Fruit fly (Drosophila melanogaster): Measurements from ENCODE around the gene wwk.

wwk gene

dm6 chr2L:15113234-15113916, 38.8 kb downstream of the wwk start, which contains the start of gene stc:
stc (plus strand) TSS chr2L:15113480.
- peak; percentile 20 for TF ChIP-seq Met (GFP tag; optimal IDR thresholded peaks at IDR 0.05)
- TF ChIP-seq Sox102F (GFP tag; optimal IDR thresholded peaks at IDR 0.05) = peak; percentile 23
- TF ChIP-seq CG7368 (GFP tag; optimal IDR thresholded peaks at IDR 0.05) = no peak
- peak; percentile 26 for TF ChIP-seq cyc (GFP tag; optimal IDR thresholded peaks at IDR 0.05)
- TF ChIP-seq Blimp-1 (GFP tag; optimal IDR thresholded peaks at IDR 0.05) = peak; percentile 60
- no peak for TF ChIP-seq esn (GFP tag; optimal IDR thresholded peaks at IDR 0.05)
- TF ChIP-seq lz (GFP tag; optimal IDR thresholded peaks at IDR 0.05) = peak; percentile 12
- TF ChIP-seq CG6163 (GFP tag; IDR thresholded peaks at IDR 0.05) = no peak
- TF ChIP-seq fkh (GFP tag; optimal IDR thresholded peaks at IDR 0.05) = no peak
- peak; percentile 13 for TF ChIP-seq Hr4 (GFP tag; optimal IDR thresholded peaks at IDR 0.05)
- TF ChIP-seq CG3032 (tag; optimal IDR thresholded peaks at IDR 0.05) = no peak
- TF ChIP-seq topi (GFP tag; optimal IDR thresholded peaks at IDR 0.05) = peak; percentile 8
- TF ChIP-seq svp (GFP tag) = peak; percentile 26
- peak; percentile 21 for TF ChIP-seq Ets21C (GFP tag; optimal IDR thresholded peaks at IDR 0.05)
- TF ChIP-seq CG6792 (GFP tag; optimal IDR thresholded peaks at IDR 0.05) = no peak
- peak; percentile 51 for TF ChIP-seq Hr39 (GFP tag; optimal IDR thresholded peaks at IDR 0.05)
- TF ChIP-seq Ets96B (tag; optimal IDR thresholded peaks at IDR 0.05) = no peak
- TF ChIP-seq achi (GFP tag; optimal IDR thresholded peaks at IDR 0.05) = no peak
- no peak for TF ChIP-seq CG8632 (GFP tag; optimal IDR thresholded peaks at IDR 0.05)
- TF ChIP-seq CG31627 (GFP tag; optimal IDR thresholded peaks at IDR 0.05) = peak; percentile 18
- TF ChIP-seq pdm3 (GFP tag; optimal IDR thresholded peaks at IDR 0.05) = peak; percentile 36
- peak; percentile 6 for TF ChIP-seq Smox (GFP tag; optimal IDR thresholded peaks at IDR 0.05)
- TF ChIP-seq Sox15 (GFP tag; optimal IDR thresholded peaks at IDR 0.05) = no peak
- peak; percentile 5 for TF ChIP-seq CG3919 (GFP tag; optimal IDR thresholded peaks at IDR 0.05)
- TF ChIP-seq CG6276 (GFP tag; optimal IDR thresholded peaks at IDR 0.05) = no peak
- no peak for TF ChIP-seq CG1621 (tag; optimal IDR thresholded peaks at IDR 0.05)
- peak; percentile 30 for TF ChIP-seq Eip75B (GFP tag; optimal IDR thresholded peaks at IDR 0.05)
- TF ChIP-seq CG34406 (GFP tag; optimal IDR thresholded peaks at IDR 0.05) = no peak
- TF ChIP-seq fd85E (GFP tag; optimal IDR thresholded peaks at IDR 0.05) = no peak
- TF ChIP-seq CG6854 (GFP tag; optimal IDR thresholded peaks at IDR 0.05) = no peak
- no peak for TF ChIP-seq CG6808 (GFP tag; optimal IDR thresholded peaks at IDR 0.05)
- TF ChIP-seq Eip78C (GFP tag) = peak; percentile 80
- peak; percentile 82 for TF ChIP-seq dsx (GFP tag; optimal IDR thresholded peaks at IDR 0.05; ENCODE audit: poor library complexity, severe bottlenecking)
- TF ChIP-seq fd59A (GFP tag; optimal IDR thresholded peaks at IDR 0.05) = no peak
- no peak for TF ChIP-seq ss (GFP tag; optimal IDR thresholded peaks at IDR 0.05)
- TF ChIP-seq acj6 (GFP tag; optimal IDR thresholded peaks at IDR 0.05) = no peak

- TF ChIP-seq cyc (GFP tag; optimal IDR thresholded peaks at IDR 0.05) (peak; percentile 34), topi (GFP tag; optimal IDR thresholded peaks at IDR 0.05) (peak; percentile 5), Eip78C (GFP tag) (peak; percentile 14), CG10631 (GFP tag; optimal IDR thresholded peaks at IDR 0.05) (no peak)
Measured at dm6 chr2L:15117995-15118394, 43.4 kb downstream of the wwk start.

- TF ChIP-seq fkh (GFP tag; optimal IDR thresholded peaks at IDR 0.05) (no peak), esn (GFP tag; optimal IDR thresholded peaks at IDR 0.05) (no peak), Gug (GFP tag; IDR thresholded peaks at IDR 0.05) (no peak), vri (GFP tag; optimal IDR thresholded peaks at IDR 0.05) (no peak), Sox14 (GFP tag; optimal IDR thresholded peaks at IDR 0.05) (no peak), Hr38 (GFP tag; optimal IDR thresholded peaks at IDR 0.05) (no peak), achi (GFP tag; optimal IDR thresholded peaks at IDR 0.05) (no peak), topi (GFP tag; optimal IDR thresholded peaks at IDR 0.05) (no peak), CG6276 (GFP tag; optimal IDR thresholded peaks at IDR 0.05) (no peak), CG6854 (GFP tag; optimal IDR thresholded peaks at IDR 0.05) (no peak)
Measured at dm6 chr2L:15118507-15118906, 43.9 kb downstream of the wwk start.
